Worm (Caenorhabditis elegans) whole organism, young adult: ENCODE results near the gene K04C2.8.

Source experiments
- B0019.2 ChIP-seq: fragments of 200-800 bp; sonication (Bioruptor generic); conservative IDR thresholded peaks from 2 replicates; pipeline ENCODE4 v1.3.6; 2022; ENCODE audit warnings: missing genetic modification reagents, missing genetic modification characterization, missing compliant biosample characterization
- B0035.1 ChIP-seq: sonication (generic microtip); optimal IDR thresholded peaks from 2 replicates; lab custom pipeline; 2016; ENCODE audit warnings: missing genetic modification characterization, mild to moderate bottlenecking, missing compliant biosample characterization, missing genotype, missing genetic modification reagents
- C06A6.2 ChIP-seq: fragments of 200-800 bp; sonication (Bioruptor generic); conservative IDR thresholded peaks from 2 replicates; pipeline ENCODE4 v1.3.6; 2022; ENCODE audit warnings: missing genetic modification characterization, missing compliant biosample characterization
- F10E7.11 ChIP-seq: sonication (generic microtip); optimal IDR thresholded peaks from 2 replicates; lab custom pipeline; 2017; ENCODE audit warnings: mild to moderate bottlenecking, missing genetic modification characterization, moderate library complexity, missing compliant biosample characterization
- F22D6.2 ChIP-seq: sonication (generic microtip); optimal IDR thresholded peaks from 2 replicates; lab custom pipeline; 2016; ENCODE audit warnings: mild to moderate bottlenecking, missing genetic modification characterization, missing compliant biosample characterization
- F23B12.7 ChIP-seq: sonication (generic microtip); optimal IDR thresholded peaks from 2 replicates; lab custom pipeline; 2017; ENCODE audit warnings: missing genetic modification characterization, mild to moderate bottlenecking, missing compliant biosample characterization, antibody characterized with exemption, moderate library complexity; ENCODE audit not compliant: insufficient read depth
- F57C9.4 ChIP-seq: sonication (generic microtip); optimal IDR thresholded peaks from 2 replicates; lab custom pipeline; 2017; ENCODE audit warnings: mild to moderate bottlenecking, missing genetic modification characterization, missing compliant biosample characterization
- Y53F4B.3 ChIP-seq: fragments of 200-800 bp; sonication (Bioruptor generic); IDR thresholded peaks from 2 replicates; pipeline ENCODE4 v1.3.6; 2022; ENCODE audit warnings: missing genetic modification reagents, missing genetic modification characterization, missing compliant biosample characterization
- Y53G8AR.9 ChIP-seq: fragments of 200-800 bp; sonication (Bioruptor generic); conservative IDR thresholded peaks from 2 replicates; pipeline ENCODE4 v1.3.6; 2022; ENCODE audit warnings: missing genetic modification reagents, missing genetic modification characterization, missing compliant biosample characterization
- Y67H2A.10 ChIP-seq: fragments of 200-800 bp; sonication (Bioruptor generic); conservative IDR thresholded peaks from 2 replicates; pipeline ENCODE4 v1.3.6; 2022; ENCODE audit warnings: missing genetic modification reagents, missing genetic modification characterization, missing compliant biosample characterization
- Y79H2A.3 ChIP-seq: fragments of 200-800 bp; sonication (Bioruptor generic); conservative IDR thresholded peaks from 2 replicates; pipeline ENCODE4 v1.3.6; 2022; ENCODE audit warnings: missing genetic modification reagents, missing genetic modification characterization, missing compliant biosample characterization
- Y95B8A.8 ChIP-seq: fragments of 200-800 bp; sonication (Bioruptor generic); IDR thresholded peaks from 2 replicates; pipeline ENCODE4 v1.3.6; 2022; ENCODE audit warnings: missing genetic modification reagents, missing genetic modification characterization, missing compliant biosample characterization
- ZK185.1 ChIP-seq: sonication (generic microtip); optimal IDR thresholded peaks from 2 replicates; lab custom pipeline; 2016; ENCODE audit warnings: mild to moderate bottlenecking, missing genetic modification characterization, missing compliant biosample characterization; ENCODE audit not compliant: poor library complexity, severe bottlenecking
- attf-5 ChIP-seq: fragments of 200-800 bp; sonication (Bioruptor generic); optimal IDR thresholded peaks from 2 replicates; lab custom pipeline; 2018; ENCODE audit warnings: mild to moderate bottlenecking, missing genetic modification characterization, missing compliant biosample characterization
- attf-6 ChIP-seq: fragments of 200-800 bp; sonication (Bioruptor generic); IDR thresholded peaks from 2 replicates; pipeline ENCODE4 v1.3.6; 2022; ENCODE audit warnings: missing genetic modification reagents, missing genetic modification characterization, missing compliant biosample characterization
- cebp-1 ChIP-seq, 2 experiments: fragments of 200-800 bp in 1 of 2; sonication (Bioruptor generic) in 1 of 2; sonication (generic microtip) in 1 of 2; IDR thresholded peaks in 1 of 2; optimal IDR thresholded peaks in 1 of 2; 2 replicates each; pipeline versions ENCODE4 v1.3.6 to Lab custom; 2017 to 2022; ENCODE audit warnings: missing compliant biosample characterization in 2 of 2, missing genetic modification characterization in 2 of 2, mild to moderate bottlenecking in 1 of 2, missing genetic modification reagents in 1 of 2, moderate library complexity in 1 of 2
- ceh-27 ChIP-seq: fragments of 200-800 bp; sonication (Bioruptor generic); optimal IDR thresholded peaks from 2 replicates; lab custom pipeline; 2018; ENCODE audit warnings: mild to moderate bottlenecking, missing genetic modification characterization, moderate library complexity, missing compliant biosample characterization
- chd-7 ChIP-seq: sonication (generic microtip); optimal IDR thresholded peaks from 2 replicates; lab custom pipeline; 2016; ENCODE audit warnings: mild to moderate bottlenecking, missing genetic modification characterization, moderate library complexity, missing compliant biosample characterization
- dox-1 ChIP-seq: fragments of 200-800 bp; sonication (Bioruptor generic); IDR thresholded peaks from 2 replicates; pipeline ENCODE4 v1.3.6; 2022; ENCODE audit warnings: missing genetic modification reagents, missing genetic modification characterization, missing compliant biosample characterization
- dpff-1 ChIP-seq: sonication (generic microtip); optimal IDR thresholded peaks from 2 replicates; lab custom pipeline; 2017; ENCODE audit warnings: mild to moderate bottlenecking, missing genetic modification characterization, missing compliant biosample characterization
- dpl-1 ChIP-seq: fragments of 150-350 bp; optimal IDR thresholded peaks from 2 replicates; lab custom pipeline; 2014; ENCODE audit warnings: missing biosample characterization, missing genetic modification reagents, missing genetic modification characterization
- egrh-3 ChIP-seq: fragments of 200-800 bp; sonication (Bioruptor generic); IDR thresholded peaks from 2 replicates; pipeline ENCODE4 v1.3.6; 2022; ENCODE audit warnings: missing genetic modification reagents, missing genetic modification characterization, missing compliant biosample characterization
- ets-4 ChIP-seq: fragments of 200-800 bp; sonication (Bioruptor generic); optimal IDR thresholded peaks from 2 replicates; lab custom pipeline; 2018; ENCODE audit warnings: mild to moderate bottlenecking, missing genetic modification characterization, missing compliant biosample characterization
- fkh-3 ChIP-seq: sonication (generic microtip); optimal IDR thresholded peaks from 2 replicates; lab custom pipeline; 2016; ENCODE audit warnings: mild to moderate bottlenecking, missing genetic modification characterization, missing compliant biosample characterization
- hmg-20 ChIP-seq: fragments of 200-800 bp; sonication (Bioruptor generic); IDR thresholded peaks from 2 replicates; pipeline ENCODE4 v1.3.6; 2022; ENCODE audit warnings: missing genetic modification reagents, missing genetic modification characterization, missing compliant biosample characterization
- hrde-1 ChIP-seq: sonication (generic microtip); optimal IDR thresholded peaks from 2 replicates; lab custom pipeline; 2016; ENCODE audit warnings: missing genetic modification characterization, mild to moderate bottlenecking, missing compliant biosample characterization, moderate library complexity, missing genotype, missing genetic modification reagents, borderline replicate concordance
- hsf-1 ChIP-seq: fragments of 200-800 bp; sonication (Bioruptor generic); IDR thresholded peaks from 2 replicates; pipeline ENCODE4 v1.3.6; 2022; ENCODE audit warnings: missing genetic modification reagents, missing genetic modification characterization, missing compliant biosample characterization
- lag-1 ChIP-seq: fragments of 200-800 bp; sonication (Bioruptor generic); IDR thresholded peaks from 2 replicates; pipeline ENCODE4 v1.3.6; 2022; ENCODE audit warnings: missing genetic modification reagents, missing genetic modification characterization, missing compliant biosample characterization
- lin-35 ChIP-seq, 3 experiments: fragments of 150-350 bp in 2 of 3; sonication (generic microtip) in 1 of 3; optimal IDR thresholded peaks; 2 replicates each; lab custom pipeline; 2014 to 2018; ENCODE audit warnings: missing biosample characterization in 3 of 3, missing genetic modification characterization in 3 of 3, missing genetic modification reagents in 3 of 3
- lir-1 ChIP-seq: fragments of 200-800 bp; sonication (Bioruptor generic); conservative IDR thresholded peaks from 2 replicates; pipeline ENCODE4 v1.3.6; 2022; ENCODE audit warnings: missing genetic modification reagents, missing genetic modification characterization, missing compliant biosample characterization
- madf-6 ChIP-seq: fragments of 200-800 bp; sonication (Bioruptor generic); IDR thresholded peaks from 2 replicates; pipeline ENCODE4 v1.3.6; 2022; ENCODE audit warnings: missing genetic modification reagents, missing genetic modification characterization, missing compliant biosample characterization
- mes-4 ChIP-seq: sonication (generic microtip); optimal IDR thresholded peaks from 2 replicates; lab custom pipeline; 2016; ENCODE audit warnings: missing genotype, missing genetic modification characterization, missing compliant biosample characterization
- mxl-1 ChIP-seq: sonication (generic microtip); optimal IDR thresholded peaks from 2 replicates; lab custom pipeline; 2016; ENCODE audit warnings: missing genetic modification characterization, missing compliant biosample characterization
- nhr-80 ChIP-seq: sonication (generic microtip); optimal IDR thresholded peaks from 2 replicates; lab custom pipeline; 2016; ENCODE audit warnings: missing genetic modification characterization, missing compliant biosample characterization
- nhr-90 ChIP-seq: sonication (generic microtip); optimal IDR thresholded peaks from 2 replicates; lab custom pipeline; 2016; ENCODE audit warnings: missing genotype, mild to moderate bottlenecking, missing genetic modification characterization, missing compliant biosample characterization
- pbrm-1 ChIP-seq: fragments of 200-800 bp; sonication (Bioruptor generic); IDR thresholded peaks from 2 replicates; pipeline ENCODE4 v1.3.6; 2022; ENCODE audit warnings: missing genetic modification reagents, missing genetic modification characterization, missing compliant biosample characterization
- rcor-1 ChIP-seq: fragments of 200-800 bp; sonication (Bioruptor generic); IDR thresholded peaks from 2 replicates; pipeline ENCODE4 v1.3.6; 2022; ENCODE audit warnings: missing genetic modification reagents, missing genetic modification characterization, missing compliant biosample characterization
- repo-1 ChIP-seq: sonication (generic microtip); optimal IDR thresholded peaks from 2 replicates; lab custom pipeline; 2017; ENCODE audit warnings: mild to moderate bottlenecking, missing genetic modification characterization, missing compliant biosample characterization
- rpc-1 ChIP-seq, 2 experiments: fragments of 150-350 bp in 1 of 2; sonication (generic microtip) in 1 of 2; optimal IDR thresholded peaks; 2 replicates each; lab custom pipeline; 2014 to 2018; ENCODE audit warnings: missing biosample characterization in 1 of 2, missing genetic modification characterization in 1 of 2, missing genetic modification reagents in 1 of 2, missing genotype in 1 of 2
- sdz-38 ChIP-seq: sonication (generic microtip); optimal IDR thresholded peaks from 2 replicates; lab custom pipeline; 2016; ENCODE audit warnings: missing genotype, missing genetic modification characterization, missing compliant biosample characterization
- snpc-1.3 ChIP-seq: sonication (generic microtip); optimal IDR thresholded peaks from 2 replicates; lab custom pipeline; 2017; ENCODE audit warnings: missing genetic modification characterization, mild to moderate bottlenecking, missing compliant biosample characterization, antibody characterized with exemption, moderate library complexity, missing genotype, missing genetic modification reagents; ENCODE audit not compliant: insufficient read depth
- somi-1 ChIP-seq: fragments of 200-800 bp; sonication (Bioruptor generic); optimal IDR thresholded peaks from 2 replicates; lab custom pipeline; 2018; ENCODE audit warnings: mild to moderate bottlenecking, missing genetic modification characterization, missing compliant biosample characterization
- xnd-1 ChIP-seq: sonication (generic microtip); optimal IDR thresholded peaks from 2 replicates; lab custom pipeline; 2016; ENCODE audit warnings: missing genotype, missing genetic modification reagents, missing genetic modification characterization, missing compliant biosample characterization
- zfh-2 ChIP-seq: fragments of 200-800 bp; sonication (Bioruptor generic); conservative IDR thresholded peaks from 2 replicates; pipeline ENCODE4 v1.3.6; 2022; ENCODE audit warnings: missing genetic modification reagents, missing genetic modification characterization, missing compliant biosample characterization
- zim-3 ChIP-seq: sonication (generic microtip); optimal IDR thresholded peaks from 2 replicates; lab custom pipeline; 2017; ENCODE audit warnings: mild to moderate bottlenecking, missing genetic modification characterization, moderate library complexity, missing compliant biosample characterization
- ztf-18 ChIP-seq: sonication (generic microtip); optimal IDR thresholded peaks from 2 replicates; lab custom pipeline; 2016; ENCODE audit warnings: missing genotype, mild to moderate bottlenecking, missing genetic modification characterization, missing compliant biosample characterization
- ztf-25 ChIP-seq: fragments of 200-800 bp; sonication (Bioruptor generic); IDR thresholded peaks from 2 replicates; pipeline ENCODE4 v1.3.6; 2022; ENCODE audit warnings: missing genetic modification reagents, missing genetic modification characterization, missing compliant biosample characterization
- ztf-6 ChIP-seq: fragments of 200-800 bp; sonication (Bioruptor generic); IDR thresholded peaks from 2 replicates; pipeline ENCODE4 v1.3.6; 2022; ENCODE audit warnings: missing genetic modification reagents, missing genetic modification characterization, missing compliant biosample characterization

Gene K04C2.8

ce11 chrIII:6888497-6888896 lies 18.4 kb downstream of the K04C2.8 start (continued):
- TF ChIP-seq repo-1 (tag; lab: Kevin White, UChicago), result no peak
- no peak for TF ChIP-seq mes-4
- no peak for TF ChIP-seq attf-5 (GFP tag; lab: Kevin White, UChicago)
- no peak for TF ChIP-seq sdz-38 (tag; lab: Kevin White, UChicago)
- TF ChIP-seq ets-4 (GFP tag; lab: Kevin White, UChicago), result no peak
- no peak for TF ChIP-seq F57C9.4 (tag; lab: Kevin White, UChicago)
- no peak for TF ChIP-seq lag-1 (GFP tag; lab: Robert Waterston, UW)
- peak; percentile 80 for TF ChIP-seq rpc-1 (optimal IDR thresholded peaks at IDR 0.05; lab: Kevin White, UChicago)
- TF ChIP-seq rpc-1 (tag; optimal IDR thresholded peaks at IDR 0.05; lab: Kevin White, UChicago), result peak; percentile 76
- TF ChIP-seq fkh-3 (tag; lab: Kevin White, UChicago), result no peak
- TF ChIP-seq Y53G8AR.9 (GFP tag; lab: Robert Waterston, UW), result no peak
- TF ChIP-seq Y95B8A.8 (GFP tag; lab: Robert Waterston, UW), result no peak
- TF ChIP-seq dpl-1 (GFP tag; lab: Kevin White, UChicago), result no peak
- peak; percentile 10 for TF ChIP-seq zim-3 (tag; lab: Kevin White, UChicago)
- TF ChIP-seq cebp-1 (GFP tag; IDR thresholded peaks at IDR 0.05; lab: Robert Waterston, UW), result no peak
- TF ChIP-seq cebp-1 (tag; optimal IDR thresholded peaks at IDR 0.05; lab: Kevin White, UChicago), result peak; percentile 50
- no peak for TF ChIP-seq lir-1 (GFP tag; lab: Robert Waterston, UW)
- TF ChIP-seq ZK185.1, result peak; percentile 52
- no peak for TF ChIP-seq somi-1 (GFP tag; lab: Kevin White, UChicago)
- TF ChIP-seq hrde-1, result peak; percentile 21
- TF ChIP-seq zfh-2, result no peak
- TF ChIP-seq ztf-25 (GFP tag; lab: Robert Waterston, UW), result 0 out of 2 replicates have a peak, but pooled peaks have one; percentile 7
- TF ChIP-seq chd-7 (tag; lab: Kevin White, UChicago), result no peak
- TF ChIP-seq ceh-27 (GFP tag; lab: Kevin White, UChicago), result no peak
- TF ChIP-seq attf-6 (GFP tag; lab: Robert Waterston, UW), result peak; percentile 53; the same call in 1 of the 2 replicates
- no peak for TF ChIP-seq dox-1 (GFP tag; lab: Robert Waterston, UW)
- TF ChIP-seq hsf-1 (GFP tag; lab: Robert Waterston, UW), result no peak
- TF ChIP-seq Y79H2A.3 (GFP tag; lab: Robert Waterston, UW), result no peak
- TF ChIP-seq rcor-1, result peak; percentile 19; the same call in 1 of the 2 replicates
- TF ChIP-seq F22D6.2 (tag; lab: Kevin White, UChicago), result no peak
- peak; percentile 9 for TF ChIP-seq mxl-1 (tag; lab: Kevin White, UChicago)
- TF ChIP-seq pbrm-1 (GFP tag; lab: Robert Waterston, UW), result 0 out of 2 replicates have a peak, but pooled peaks have one; percentile 50
- TF ChIP-seq lin-35 (GFP tag; optimal IDR thresholded peaks at IDR 0.05; lab: Kevin White, UChicago), result peak in 1 of 3 experiments; percentile 40
- TF ChIP-seq nhr-90 (tag; lab: Kevin White, UChicago), result peak; percentile 75
- TF ChIP-seq C06A6.2 (GFP tag; lab: Robert Waterston, UW), result no peak
- no peak for TF ChIP-seq hmg-20 (GFP tag; lab: Robert Waterston, UW)
- TF ChIP-seq F23B12.7, result peak; percentile 65
- TF ChIP-seq Y67H2A.10, result no peak
- no peak for TF ChIP-seq B0019.2
- peak; percentile 13 for TF ChIP-seq snpc-1.3 (tag; lab: Kevin White, UChicago)
- no peak for TF ChIP-seq xnd-1 (tag; lab: Kevin White, UChicago)
- no peak for TF ChIP-seq B0035.1 (tag; lab: Kevin White, UChicago)
- no peak for TF ChIP-seq Y53F4B.3
- peak; percentile 44 for TF ChIP-seq ztf-18
- no peak for TF ChIP-seq egrh-3 (GFP tag; lab: Robert Waterston, UW)
- TF ChIP-seq dpff-1, result no peak
- TF ChIP-seq madf-6 (GFP tag; lab: Robert Waterston, UW), result peak; percentile 32; the same call in 1 of the 2 replicates
- TF ChIP-seq nhr-80 (tag; lab: Kevin White, UChicago), result no peak
- no peak for TF ChIP-seq F10E7.11 (tag; lab: Kevin White, UChicago)
- TF ChIP-seq ztf-6 (GFP tag; lab: Robert Waterston, UW), result no peak
